Worm (Caenorhabditis elegans): ENCODE results near the gene dkf-2.

Gene dkf-2

DNA sequence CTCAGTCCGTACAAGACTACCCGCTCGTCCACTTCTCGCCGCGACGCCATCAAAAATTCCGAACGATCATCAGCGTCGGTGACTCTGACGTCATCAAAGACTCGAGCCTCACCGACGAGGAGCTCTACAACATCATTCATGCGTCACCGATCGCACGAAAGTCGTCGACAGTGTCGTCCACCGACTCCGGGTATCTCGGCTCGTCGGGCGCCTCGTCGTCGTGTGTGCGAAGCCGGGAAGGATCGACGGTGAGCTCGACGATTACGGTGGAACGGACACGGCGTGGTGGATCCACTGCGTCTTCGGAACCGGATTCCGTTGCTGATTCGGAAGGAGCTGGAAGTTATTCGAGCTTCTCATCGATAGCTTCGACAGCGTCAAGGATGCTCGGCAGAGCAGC, 37.4 kb downstream of the dkf-2 start:
- TF ChIP-seq F13H6.1 (tag; optimal IDR thresholded peaks at IDR 0.05): no peak
- TF ChIP-seq ceh-22 (tag; optimal IDR thresholded peaks at IDR 0.05): no peak
- no peak for TF ChIP-seq elt-2 (tag; optimal IDR thresholded peaks at IDR 0.05)
- no peak for TF ChIP-seq dve-1 (tag; optimal IDR thresholded peaks at IDR 0.05)
- TF ChIP-seq ceh-14 (tag; optimal IDR thresholded peaks at IDR 0.05): no peak

ce11 chrV:16786012-16786411, 38.6 kb downstream of the dkf-2 start:
- TF ChIP-seq sox-2 (GFP tag; IDR thresholded peaks at IDR 0.05) (no peak), odd-2 (tag; optimal IDR thresholded peaks at IDR 0.05) (no peak), hlh-8 (tag; optimal IDR thresholded peaks at IDR 0.05) (no peak), zip-5 (tag; optimal IDR thresholded peaks at IDR 0.05) (no peak), K09A11.1 (tag; optimal IDR thresholded peaks at IDR 0.05; ENCODE audit: insufficient read depth) (no peak), F13H6.1 (tag; optimal IDR thresholded peaks at IDR 0.05) (no peak), ref-2 (tag; optimal IDR thresholded peaks at IDR 0.05) (no peak), ceh-31 (tag; optimal IDR thresholded peaks at IDR 0.05) (no peak), ceh-30 (tag; optimal IDR thresholded peaks at IDR 0.05) (no peak), fkh-6 (tag; optimal IDR thresholded peaks at IDR 0.05) (no peak), ceh-6 (GFP tag; optimal IDR thresholded peaks at IDR 0.05) (no peak), ceh-24 (tag; optimal IDR thresholded peaks at IDR 0.05) (no peak), ceh-9 (tag; optimal IDR thresholded peaks at IDR 0.05) (no peak), dmd-4 (tag; optimal IDR thresholded peaks at IDR 0.05; ENCODE audit: borderline replicate concordance) (no peak), nhr-11 (tag; optimal IDR thresholded peaks at IDR 0.05) (no peak), nhr-232 (tag; optimal IDR thresholded peaks at IDR 0.05) (no peak), ama-1 (optimal IDR thresholded peaks at IDR 0.05) (no peak), syd-9 (tag; optimal IDR thresholded peaks at IDR 0.05) (no peak), rnt-1 (tag; optimal IDR thresholded peaks at IDR 0.05) (no peak)

- TF ChIP-seq rnt-1 (tag; optimal IDR thresholded peaks at IDR 0.05) (no peak), sox-4 (tag; optimal IDR thresholded peaks at IDR 0.05) (no peak), gmeb-2 (tag; optimal IDR thresholded peaks at IDR 0.05) (no peak), nhr-232 (tag; optimal IDR thresholded peaks at IDR 0.05) (no peak), unc-86 (tag; optimal IDR thresholded peaks at IDR 0.05) (no peak)
Measured at ce11 chrV:16788967-16789366, 41.5 kb downstream of the dkf-2 start, which contains the start of gene immt-2. immt-2 (plus strand) TSS chrV:16789267.

ce11 chrV:16792717-16793116, 45.3 kb downstream of the dkf-2 start:
- TF ChIP-seq hlh-13 (GFP tag; optimal IDR thresholded peaks at IDR 0.05) (no peak), odd-2 (tag; optimal IDR thresholded peaks at IDR 0.05) (no peak), C38D4.7 (GFP tag; optimal IDR thresholded peaks at IDR 0.05) (no peak), K09A11.1 (tag; optimal IDR thresholded peaks at IDR 0.05; ENCODE audit: insufficient read depth) (no peak), unc-55 (GFP tag; optimal IDR thresholded peaks at IDR 0.05) (no peak), hlh-15 (tag; optimal IDR thresholded peaks at IDR 0.05) (no peak), pax-1 (tag; optimal IDR thresholded peaks at IDR 0.05) (no peak), sdc-2 (tag; optimal IDR thresholded peaks at IDR 0.05) (no peak), unc-3 (GFP tag; conservative IDR thresholded peaks at IDR 0.05) (no peak), unc-3 (tag; optimal IDR thresholded peaks at IDR 0.05) (no peak), pha-4 (tag; optimal IDR thresholded peaks at IDR 0.05) (no peak), pros-1 (tag; optimal IDR thresholded peaks at IDR 0.05) (no peak), ceh-2 (tag; optimal IDR thresholded peaks at IDR 0.05) (no peak), npax-4 (tag; optimal IDR thresholded peaks at IDR 0.05) (no peak), elt-2 (tag; optimal IDR thresholded peaks at IDR 0.05) (no peak), tbx-2 (tag; optimal IDR thresholded peaks at IDR 0.05) (no peak), ama-1 (optimal IDR thresholded peaks at IDR 0.05) (no peak)
